Worm (Caenorhabditis elegans): ENCODE data around the gene blos-1.

blos-1 gene

ce11 chrIII:10195911-10196310 is 15.8 kb downstream of the blos-1 start:
- no peak for TF ChIP-seq ztf-6 (GFP tag; IDR thresholded peaks at IDR 0.05)
- TF ChIP-seq hlh-12 (tag; optimal IDR thresholded peaks at IDR 0.05): no peak
- no peak for TF ChIP-seq lin-40 (tag; optimal IDR thresholded peaks at IDR 0.05)
- TF ChIP-seq nfya-1 (tag; optimal IDR thresholded peaks at IDR 0.05; ENCODE audit: borderline replicate concordance, insufficient read depth): no peak

- TF ChIP-seq unc-130 (GFP tag; optimal IDR thresholded peaks at IDR 0.05) (no peak), ama-1 (optimal IDR thresholded peaks at IDR 0.05) (no peak), ama-1 (GFP tag; optimal IDR thresholded peaks at IDR 0.05) (no peak)
Measured at ce11 chrIII:10194569-10194968, 17.2 kb downstream of the blos-1 start.

- TF ChIP-seq bed-2 (GFP tag; IDR thresholded peaks at IDR 0.05) (no peak), tbx-9 (tag; optimal IDR thresholded peaks at IDR 0.05; ENCODE audit: borderline replicate concordance) (no peak), Y53F4B.3 (GFP tag; IDR thresholded peaks at IDR 0.05) (no peak), him-1 (tag; optimal IDR thresholded peaks at IDR 0.05) (no peak), ceh-40 (GFP tag; IDR thresholded peaks at IDR 0.05) (no peak)
Measured at ce11 chrIII:10188912-10189311, 22.8 kb downstream of the blos-1 start, which contains the start of gene epac-1. Gene epac-1 (plus strand): TSS chrIII:10189212.

ce11 chrIII:10187840-10188239 is 23.9 kb downstream of the blos-1 start:
- TF ChIP-seq F10E7.11 (tag; optimal IDR thresholded peaks at IDR 0.05) (no peak), K12H6.12 (tag; optimal IDR thresholded peaks at IDR 0.05) (peak; percentile 22), Y79H2A.3 (GFP tag; conservative IDR thresholded peaks at IDR 0.05) (no peak)

ce11 chrIII:10186160-10186559 is 25.6 kb downstream of the blos-1 start, which contains the start of gene unc-47:
Gene unc-47 (minus strand): TSS chrIII:10186260.
- no peak for TF ChIP-seq ceh-58 (GFP tag; IDR thresholded peaks at IDR 0.05)
- TF ChIP-seq lsy-27 (tag; optimal IDR thresholded peaks at IDR 0.05; ENCODE audit: borderline replicate concordance, insufficient read depth): no peak
- TF ChIP-seq hlh-26 (GFP tag; conservative IDR thresholded peaks at IDR 0.05): no peak
- no peak for TF ChIP-seq ceh-40 (GFP tag; IDR thresholded peaks at IDR 0.05)
- TF ChIP-seq F57A8.1 (GFP tag; optimal IDR thresholded peaks at IDR 0.05): no peak
- no peak for TF ChIP-seq Y56A3A.18 (GFP tag; IDR thresholded peaks at IDR 0.05)
- no peak for TF ChIP-seq nhr-90 (tag; optimal IDR thresholded peaks at IDR 0.05)
- no peak for TF ChIP-seq Y53F4B.3 (GFP tag; IDR thresholded peaks at IDR 0.05)
- TF ChIP-seq chd-7 (tag; optimal IDR thresholded peaks at IDR 0.05): no peak
- TF ChIP-seq K11D2.4 (GFP tag; IDR thresholded peaks at IDR 0.05): no peak
- TF ChIP-seq madf-8 (GFP tag; conservative IDR thresholded peaks at IDR 0.05): no peak
- no peak for TF ChIP-seq aptf-2 (GFP tag; conservative IDR thresholded peaks at IDR 0.05)
- TF ChIP-seq B0336.3 (GFP tag; IDR thresholded peaks at IDR 0.05): no peak
- TF ChIP-seq mel-28 (tag; optimal IDR thresholded peaks at IDR 0.05; ENCODE audit: borderline replicate concordance): no peak
- TF ChIP-seq aptf-3 (GFP tag; IDR thresholded peaks at IDR 0.05): no peak
- TF ChIP-seq ZK185.1 (tag; optimal IDR thresholded peaks at IDR 0.05; ENCODE audit: poor library complexity, severe bottlenecking): no peak
- no peak for TF ChIP-seq snpc-4 (GFP tag; optimal IDR thresholded peaks at IDR 0.05)
- no peak for TF ChIP-seq snpc-4 (tag; optimal IDR thresholded peaks at IDR 0.05)
- no peak for TF ChIP-seq lin-54 (GFP tag; optimal IDR thresholded peaks at IDR 0.05)

- TF ChIP-seq unc-130 (GFP tag; optimal IDR thresholded peaks at IDR 0.05): no peak
- no peak for TF ChIP-seq Y53F4B.3 (GFP tag; IDR thresholded peaks at IDR 0.05)
- TF ChIP-seq madf-3 (GFP tag; IDR thresholded peaks at IDR 0.05): no peak
- TF ChIP-seq lin-54 (GFP tag; optimal IDR thresholded peaks at IDR 0.05): no peak
- no peak for TF ChIP-seq mcd-1 (GFP tag; IDR thresholded peaks at IDR 0.05)
- no peak for TF ChIP-seq ekl-4 (GFP tag; IDR thresholded peaks at IDR 0.05)
Measured at ce11 chrIII:10181868-10182267, 29.9 kb downstream of the blos-1 start.

Measured in whole organism, young adult.